Worm (Caenorhabditis elegans): Measurements from ENCODE around the gene C09G1.4.
A peak's percentile ranks its signal among the peaks of the same experiment; 100 is the strongest.

C09G1.4 gene

ce11 chrX:16046379-16046778, 40.0 kb upstream of the C09G1.4 start:
- no peak for TF ChIP-seq ceh-18 (tag; optimal IDR thresholded peaks at IDR 0.05)
- no peak for TF ChIP-seq npax-4 (tag; optimal IDR thresholded peaks at IDR 0.05)
- TF ChIP-seq sox-2 (GFP tag; IDR thresholded peaks at IDR 0.05) = no peak
- TF ChIP-seq pha-4 (tag; optimal IDR thresholded peaks at IDR 0.05) = no peak
- TF ChIP-seq pha-2 (tag; optimal IDR thresholded peaks at IDR 0.05) = no peak
- TF ChIP-seq ceh-22 (tag; optimal IDR thresholded peaks at IDR 0.05) = no peak

- TF ChIP-seq ets-4 (tag; optimal IDR thresholded peaks at IDR 0.05) (no peak), pqm-1 (tag; optimal IDR thresholded peaks at IDR 0.05) (no peak), K02D7.2 (tag; optimal IDR thresholded peaks at IDR 0.05) (no peak), unc-42 (tag; optimal IDR thresholded peaks at IDR 0.05) (peak; percentile 24)
These were observed 37.9 kb upstream of the C09G1.4 start for ce11 chrX:16044325-16044724.

DNA sequence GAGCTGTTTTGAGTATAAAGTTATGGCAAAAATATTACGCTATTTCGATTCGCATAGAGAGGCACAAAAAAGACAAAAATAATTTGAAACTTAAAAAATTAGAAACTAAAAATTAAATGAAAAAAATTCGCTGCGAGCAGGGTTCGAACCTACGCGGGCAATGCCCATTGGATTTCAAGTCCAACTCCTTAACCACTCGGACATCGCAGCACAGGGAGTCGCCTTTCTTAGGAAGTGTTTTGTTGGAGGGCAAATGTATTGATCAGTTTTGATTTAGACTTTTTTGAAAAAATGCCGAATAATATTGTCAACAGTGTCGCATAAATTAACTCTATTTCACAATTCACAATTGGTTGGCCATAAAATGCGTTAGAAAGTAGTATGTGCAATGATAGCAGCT, 36.1 kb upstream of the C09G1.4 start:
- TF ChIP-seq fax-1 (tag; optimal IDR thresholded peaks at IDR 0.05) = no peak

DNA sequence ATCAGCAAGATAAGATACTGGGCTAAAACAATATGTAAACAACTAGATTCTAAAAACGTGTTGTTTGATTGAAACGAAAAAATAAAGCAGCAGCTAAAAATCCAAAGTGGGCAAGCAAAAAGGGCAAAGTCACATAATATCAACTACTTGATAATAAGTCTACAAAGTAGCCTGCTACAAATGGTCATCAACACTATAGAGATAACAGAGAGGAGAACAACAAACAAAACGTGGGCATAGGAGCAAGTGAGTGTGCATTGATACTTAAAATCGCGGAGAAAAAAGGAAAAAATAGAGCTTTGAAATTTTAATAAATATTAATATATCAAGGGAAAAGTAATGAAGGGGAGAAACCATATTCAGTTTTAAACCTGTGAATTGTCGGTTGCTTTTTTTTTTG, 35.4 kb upstream of the C09G1.4 start:
- TF ChIP-seq ceh-22 (tag; optimal IDR thresholded peaks at IDR 0.05) (no peak), lim-6 (tag; optimal IDR thresholded peaks at IDR 0.05) (no peak), elt-2 (tag; optimal IDR thresholded peaks at IDR 0.05) (peak; percentile 6), K09A11.1 (tag; optimal IDR thresholded peaks at IDR 0.05; ENCODE audit: insufficient read depth) (no peak), sox-4 (tag; optimal IDR thresholded peaks at IDR 0.05) (no peak), pag-3 (tag; optimal IDR thresholded peaks at IDR 0.05; ENCODE audit: borderline replicate concordance) (no peak), ceh-2 (tag; optimal IDR thresholded peaks at IDR 0.05) (no peak)

- TF ChIP-seq che-1 (tag; optimal IDR thresholded peaks at IDR 0.05) = peak; percentile 50
- peak; percentile 49 for TF ChIP-seq ceh-31 (tag; optimal IDR thresholded peaks at IDR 0.05)
- TF ChIP-seq sdc-2 (tag; optimal IDR thresholded peaks at IDR 0.05) = peak; percentile 53
- no peak for TF ChIP-seq madf-2 (tag; optimal IDR thresholded peaks at IDR 0.05)
- TF ChIP-seq unc-42 (tag; optimal IDR thresholded peaks at IDR 0.05) = peak; percentile 78
- peak; percentile 2 for TF ChIP-seq sox-4 (tag; optimal IDR thresholded peaks at IDR 0.05)
- peak; percentile 24 for TF ChIP-seq lin-11 (tag; optimal IDR thresholded peaks at IDR 0.05)
- TF ChIP-seq ceh-2 (tag; optimal IDR thresholded peaks at IDR 0.05) = no peak
- TF ChIP-seq tbx-2 (tag; optimal IDR thresholded peaks at IDR 0.05) = peak; percentile 32
- no peak for TF ChIP-seq ceh-19 (GFP tag; optimal IDR thresholded peaks at IDR 0.05)
- peak; percentile 6 for TF ChIP-seq ceh-14 (tag; optimal IDR thresholded peaks at IDR 0.05)
- no peak for TF ChIP-seq pqm-1 (tag; optimal IDR thresholded peaks at IDR 0.05)
- TF ChIP-seq ceh-34 (tag; optimal IDR thresholded peaks at IDR 0.05) = no peak
- no peak for TF ChIP-seq ceh-48 (tag; optimal IDR thresholded peaks at IDR 0.05)
These were observed 33.8 kb upstream of the C09G1.4 start, which contains the start of gene B0395.3 for ce11 chrX:16040207-16040716. B0395.3 (minus strand) TSS chrX:16040257.

- TF ChIP-seq unc-55 (GFP tag; optimal IDR thresholded peaks at IDR 0.05) (no peak), odd-2 (tag; optimal IDR thresholded peaks at IDR 0.05) (no peak), unc-3 (GFP tag; conservative IDR thresholded peaks at IDR 0.05) (no peak), unc-3 (tag; optimal IDR thresholded peaks at IDR 0.05) (no peak), fax-1 (tag; optimal IDR thresholded peaks at IDR 0.05) (no peak), ets-4 (tag; optimal IDR thresholded peaks at IDR 0.05) (no peak), elt-2 (tag; optimal IDR thresholded peaks at IDR 0.05) (no peak), gmeb-2 (tag; optimal IDR thresholded peaks at IDR 0.05) (no peak), dve-1 (tag; optimal IDR thresholded peaks at IDR 0.05) (no peak), fkh-6 (tag; optimal IDR thresholded peaks at IDR 0.05) (no peak), Y22D7AL.16 (tag; optimal IDR thresholded peaks at IDR 0.05) (no peak), ceh-9 (tag; optimal IDR thresholded peaks at IDR 0.05) (no peak), sox-2 (GFP tag; IDR thresholded peaks at IDR 0.05) (no peak), ama-1 (optimal IDR thresholded peaks at IDR 0.05) (no peak), lim-6 (tag; optimal IDR thresholded peaks at IDR 0.05) (no peak), ceh-34 (tag; optimal IDR thresholded peaks at IDR 0.05) (no peak), zip-5 (tag; optimal IDR thresholded peaks at IDR 0.05) (no peak)
These were observed 32.7 kb upstream of the C09G1.4 start for ce11 chrX:16039173-16039572.
